Fruit fly (Drosophila melanogaster) whole organism, embryonic: ENCODE results near the gene Cdc7.
A peak's percentile ranks its signal among the peaks of the same experiment; 100 is the strongest.

ENCODE experiments used
- B-H1 ChIP-seq: fragments of 200-800 bp; sonication (Bioruptor generic); IDR thresholded peaks from 3 replicates; pipeline ENCODE4 v1.3.6; 2022; ENCODE audit warnings: missing biosample characterization, missing genetic modification characterization
- BEAF-32 ChIP-seq: fragments of 200-800 bp; sonication (Bioruptor generic); optimal IDR thresholded peaks from 3 replicates; lab custom pipeline; 2017; ENCODE audit warnings: missing biosample characterization, missing genetic modification characterization, mild to moderate bottlenecking, moderate library complexity, missing genetic modification reagents
- Bgb ChIP-seq: fragments of 200-800 bp; sonication (Bioruptor generic); IDR thresholded peaks from 2 replicates; pipeline ENCODE4 v1.3.6; 2022; ENCODE audit warnings: missing biosample characterization, missing genetic modification characterization; ENCODE audit not compliant: partially characterized antibody
- CG12104 ChIP-seq: fragments of 200-800 bp; sonication (Bioruptor generic); optimal IDR thresholded peaks from 3 replicates; lab custom pipeline; 2016; ENCODE audit warnings: missing biosample characterization, missing genetic modification characterization
- CG12155 ChIP-seq: fragments of 200-800 bp; sonication (Bioruptor generic); optimal IDR thresholded peaks from 3 replicates; lab custom pipeline; 2016; ENCODE audit warnings: missing biosample characterization, missing genetic modification characterization
- CG12299 ChIP-seq: fragments of 200-800 bp; sonication (Bioruptor generic); optimal IDR thresholded peaks from 2 replicates; lab custom pipeline; 2018; ENCODE audit warnings: missing biosample characterization, mild to moderate bottlenecking, missing genetic modification characterization
- CG14014 ChIP-seq: fragments of 200-800 bp; sonication (Bioruptor generic); IDR thresholded peaks from 2 replicates; pipeline ENCODE4 v1.3.6; 2022; ENCODE audit warnings: missing biosample characterization, missing genetic modification characterization
- CG15514 ChIP-seq: fragments of 200-800 bp; sonication (Bioruptor generic); optimal IDR thresholded peaks from 3 replicates; lab custom pipeline; 2017; ENCODE audit warnings: missing biosample characterization, missing genetic modification characterization, mild to moderate bottlenecking, moderate library complexity, missing genetic modification reagents
- CG17359 ChIP-seq: fragments of 200-800 bp; sonication (Bioruptor generic); optimal IDR thresholded peaks from 3 replicates; lab custom pipeline; 2018; ENCODE audit warnings: missing biosample characterization, mild to moderate bottlenecking, missing genetic modification characterization, moderate library complexity
- CG18599 ChIP-seq: fragments of 200-800 bp; sonication (Bioruptor generic); optimal IDR thresholded peaks from 3 replicates; lab custom pipeline; 2017; ENCODE audit warnings: missing biosample characterization, missing genetic modification characterization, mild to moderate bottlenecking, moderate library complexity, missing genetic modification reagents
- CG30431 ChIP-seq: fragments of 200-800 bp; sonication (Bioruptor generic); optimal IDR thresholded peaks from 2 replicates; lab custom pipeline; 2017; ENCODE audit warnings: missing biosample characterization, missing genetic modification characterization
- CG31388 ChIP-seq: fragments of 200-800 bp; sonication (Bioruptor generic); optimal IDR thresholded peaks from 2 replicates; lab custom pipeline; 2016; ENCODE audit warnings: missing biosample characterization, missing genetic modification characterization
- CG3407 ChIP-seq: fragments of 200-800 bp; sonication (Bioruptor generic); optimal IDR thresholded peaks from 2 replicates; lab custom pipeline; 2018; ENCODE audit warnings: missing biosample characterization, mild to moderate bottlenecking, missing genetic modification characterization
- CG4282 ChIP-seq: fragments of 200-800 bp; sonication (Bioruptor generic); optimal IDR thresholded peaks from 2 replicates; lab custom pipeline; 2016; ENCODE audit warnings: missing biosample characterization, missing genetic modification characterization
- CG4730 ChIP-seq: fragments of 200-800 bp; sonication (Bioruptor generic); IDR thresholded peaks from 2 replicates; pipeline ENCODE4 v1.3.6; 2022; ENCODE audit warnings: missing biosample characterization, missing genetic modification characterization
- CG7556 ChIP-seq: fragments of 200-800 bp; sonication (Bioruptor generic); optimal IDR thresholded peaks from 2 replicates; lab custom pipeline; 2017; ENCODE audit warnings: missing biosample characterization, mild to moderate bottlenecking, missing genetic modification characterization
- CG7745 ChIP-seq: fragments of 200-800 bp; sonication (Bioruptor generic); optimal IDR thresholded peaks from 2 replicates; lab custom pipeline; 2018; ENCODE audit warnings: missing biosample characterization, mild to moderate bottlenecking, missing genetic modification characterization, moderate library complexity
- CG7786 ChIP-seq: fragments of 200-800 bp; sonication (Bioruptor generic); optimal IDR thresholded peaks from 2 replicates; lab custom pipeline; 2016; ENCODE audit warnings: missing biosample characterization, missing genetic modification characterization
- CG7928 ChIP-seq: fragments of 200-800 bp; sonication (Bioruptor generic); optimal IDR thresholded peaks from 2 replicates; lab custom pipeline; 2017; ENCODE audit warnings: missing biosample characterization, mild to moderate bottlenecking, missing genetic modification characterization
- CG8924 ChIP-seq: fragments of 200-800 bp; optimal IDR thresholded peaks from 3 replicates; lab custom pipeline; 2019; ENCODE audit warnings: missing biosample characterization, mild to moderate bottlenecking, missing genetic modification characterization, moderate library complexity
- CrebB ChIP-seq: fragments of 200-800 bp; sonication (Bioruptor generic); optimal IDR thresholded peaks from 3 replicates; lab custom pipeline; 2018; ENCODE audit warnings: missing biosample characterization, mild to moderate bottlenecking, missing genetic modification characterization
- Dbx ChIP-seq: fragments of 200-800 bp; sonication (Bioruptor generic); IDR thresholded peaks from 3 replicates; pipeline ENCODE4 v1.3.6; 2022; ENCODE audit warnings: missing biosample characterization, missing genetic modification characterization
- Ets65A ChIP-seq: fragments of 200-800 bp; sonication (Bioruptor generic); peaks from one replicate; lab custom pipeline; 2016; ENCODE audit warnings: missing biosample characterization, missing genetic modification characterization
- Fer3 ChIP-seq: fragments of 200-800 bp; sonication (Bioruptor generic); optimal IDR thresholded peaks from 2 replicates; lab custom pipeline; 2018; ENCODE audit warnings: missing biosample characterization, mild to moderate bottlenecking, missing genetic modification characterization, moderate library complexity
- HLHmδ ChIP-seq: fragments of 200-800 bp; sonication (Bioruptor generic); optimal IDR thresholded peaks from 2 replicates; lab custom pipeline; 2018; ENCODE audit warnings: missing biosample characterization, mild to moderate bottlenecking, missing genetic modification characterization, moderate library complexity
- MESR4 ChIP-seq: fragments of 200-800 bp; sonication (Bioruptor generic); optimal IDR thresholded peaks from 2 replicates; lab custom pipeline; 2018; ENCODE audit warnings: missing biosample characterization, mild to moderate bottlenecking, missing genetic modification characterization, moderate library complexity
- PHDP ChIP-seq: fragments of 200-800 bp; sonication (Bioruptor generic); optimal IDR thresholded peaks from 3 replicates; lab custom pipeline; 2018; ENCODE audit warnings: missing biosample characterization, mild to moderate bottlenecking, missing genetic modification characterization, moderate library complexity
- Sox100B ChIP-seq: fragments of 200-800 bp; sonication (Bioruptor generic); optimal IDR thresholded peaks from 3 replicates; lab custom pipeline; 2018; ENCODE audit warnings: missing biosample characterization, mild to moderate bottlenecking, missing genetic modification characterization
- Sry-β ChIP-seq: fragments of 200-800 bp; sonication (Bioruptor generic); optimal IDR thresholded peaks from 2 replicates; lab custom pipeline; 2018; ENCODE audit warnings: missing biosample characterization, mild to moderate bottlenecking, missing genetic modification characterization, moderate library complexity
- az2 ChIP-seq: fragments of 200-800 bp; sonication (Bioruptor generic); optimal IDR thresholded peaks from 3 replicates; lab custom pipeline; 2016; ENCODE audit warnings: missing biosample characterization, missing genetic modification characterization
- chif ChIP-seq, 2 experiments: fragments of 200-800 bp; sonication (Bioruptor generic); optimal IDR thresholded peaks; 3 replicates each; lab custom pipeline; 2016; ENCODE audit warnings: missing biosample characterization in 2 of 2, missing genetic modification characterization in 2 of 2
- chn ChIP-seq: fragments of 200-800 bp; sonication (Bioruptor generic); optimal IDR thresholded peaks from 2 replicates; lab custom pipeline; 2016; ENCODE audit warnings: missing biosample characterization, missing genetic modification characterization
- ci ChIP-seq: fragments of 200-800 bp; sonication (Bioruptor generic); IDR thresholded peaks from 3 replicates; pipeline ENCODE4 v1.3.6; 2022; ENCODE audit warnings: missing biosample characterization, missing genetic modification characterization
- disco-r ChIP-seq: fragments of 200-800 bp; sonication (Bioruptor generic); optimal IDR thresholded peaks from 2 replicates; lab custom pipeline; 2016; ENCODE audit warnings: missing biosample characterization, missing genetic modification characterization
- fd96Cb ChIP-seq: fragments of 200-800 bp; sonication (Bioruptor generic); optimal IDR thresholded peaks from 2 replicates; lab custom pipeline; 2018; ENCODE audit warnings: missing biosample characterization, mild to moderate bottlenecking, missing genetic modification characterization, moderate library complexity
- gem ChIP-seq: fragments of 200-800 bp; sonication (Bioruptor generic); optimal IDR thresholded peaks from 2 replicates; lab custom pipeline; 2019; ENCODE audit warnings: missing biosample characterization, mild to moderate bottlenecking, missing genetic modification characterization, moderate library complexity
- hbn ChIP-seq: fragments of 200-800 bp; sonication (Bioruptor generic); IDR thresholded peaks from 2 replicates; pipeline ENCODE4 v1.3.6; 2022; ENCODE audit warnings: missing biosample characterization, missing genetic modification characterization; ENCODE audit not compliant: partially characterized antibody
- jigr1 ChIP-seq: fragments of 200-800 bp; sonication (Bioruptor generic); IDR thresholded peaks from 3 replicates; pipeline ENCODE4 v1.3.6; 2022; ENCODE audit warnings: missing biosample characterization, missing genetic modification characterization
- lov ChIP-seq, 2 experiments: fragments of 200-800 bp in 1 of 2; fragments of >200 bp in 1 of 2; sonication (Bioruptor generic) in 1 of 2; IDR thresholded peaks in 1 of 2; optimal IDR thresholded peaks in 1 of 2; 2 replicates in 1 of 2; 3 replicates in 1 of 2; pipeline versions ENCODE4 v1.3.6 to Lab custom; 2017 to 2022; ENCODE audit warnings: missing biosample characterization in 1 of 2, missing genetic modification characterization in 1 of 2
- mam ChIP-seq: fragments of 200-800 bp; sonication (Bioruptor generic); optimal IDR thresholded peaks from 3 replicates; lab custom pipeline; 2016; ENCODE audit warnings: missing biosample characterization, missing genetic modification characterization
- nerfin-1 ChIP-seq: fragments of 200-800 bp; sonication (Bioruptor generic); optimal IDR thresholded peaks from 3 replicates; lab custom pipeline; 2019; ENCODE audit warnings: missing biosample characterization, mild to moderate bottlenecking, missing genetic modification characterization, moderate library complexity
- peb ChIP-seq: fragments of 200-800 bp; sonication (Bioruptor generic); IDR thresholded peaks from 2 replicates; pipeline ENCODE4 v1.3.6; 2022; ENCODE audit warnings: missing biosample characterization, missing genetic modification characterization
- sc ChIP-seq, 3 experiments: fragments of >200 bp in 2 of 3; fragments of 200-800 bp in 1 of 3; sonication (Bioruptor generic) in 1 of 3; optimal IDR thresholded peaks; 2 replicates in 2 of 3; 3 replicates in 1 of 3; lab custom pipeline; 2017; ENCODE audit warnings: mild to moderate bottlenecking in 1 of 3, missing biosample characterization in 1 of 3, missing genetic modification characterization in 1 of 3, missing genetic modification reagents in 1 of 3
- sens ChIP-seq: fragments of 200-800 bp; sonication (Bioruptor generic); peaks from one replicate; lab custom pipeline; 2016; ENCODE audit warnings: missing biosample characterization, missing genetic modification characterization
- sima ChIP-seq: fragments of 200-800 bp; sonication (Bioruptor generic); optimal IDR thresholded peaks from 2 replicates; lab custom pipeline; 2016; ENCODE audit warnings: missing biosample characterization, missing genetic modification characterization
- tgo ChIP-seq: fragments of 200-800 bp; sonication (Bioruptor generic); IDR thresholded peaks from 3 replicates; pipeline ENCODE4 v1.3.6; 2022; ENCODE audit warnings: missing biosample characterization, missing genetic modification characterization
- trem ChIP-seq: fragments of 200-800 bp; optimal IDR thresholded peaks from 3 replicates; lab custom pipeline; 2019; ENCODE audit warnings: missing biosample characterization, mild to moderate bottlenecking, missing genetic modification characterization, moderate library complexity
- unc-4 ChIP-seq: fragments of 200-800 bp; sonication (Bioruptor generic); IDR thresholded peaks from 2 replicates; pipeline ENCODE4 v1.3.6; 2022; ENCODE audit warnings: missing biosample characterization, missing genetic modification characterization; ENCODE audit not compliant: partially characterized antibody
- zfh2 ChIP-seq: fragments of 200-800 bp; sonication (Bioruptor generic); optimal IDR thresholded peaks from 2 replicates; lab custom pipeline; 2016; ENCODE audit warnings: missing biosample characterization, missing genetic modification characterization

Gene Cdc7

dm6 chrX:6677826-6678489, 23.6 kb downstream of the Cdc7 start, which contains the start of gene Fum1 (continued):
- TF ChIP-seq Bgb (GFP tag; lab: Robert Waterston, UW) (peak; percentile 84), CG3407 (no peak), CG7928 (no peak), zfh2 (peak; percentile 45), CG12299 (tag; lab: Kevin White, UChicago) (peak; percentile 25), CG7745 (tag; lab: Kevin White, UChicago) (no peak), fd96Cb (tag; lab: Kevin White, UChicago) (no peak), mam (peak; percentile 23), CG4730 (GFP tag; lab: Robert Waterston, UW) (no peak), peb (GFP tag; lab: Robert Waterston, UW) (no peak), CrebB (tag; lab: Kevin White, UChicago) (no peak), CG4282 (GFP tag; lab: Kevin White, UChicago) (no peak), trem (tag; lab: Kevin White, UChicago) (peak; percentile 69), gem (tag; lab: Kevin White, UChicago) (no peak), jigr1 (GFP tag; lab: Robert Waterston, UW) (no peak), az2 (GFP tag; lab: Kevin White, UChicago) (no peak), chif (GFP tag; optimal IDR thresholded peaks at IDR 0.05; lab: Kevin White, UChicago) (no peak), CG12155 (GFP tag; lab: Kevin White, UChicago) (peak; percentile 16), sens (GFP tag; lab: Kevin White, UChicago) (peak; percentile 84), lov (optimal IDR thresholded peaks at IDR 0.05; lab: Kevin White, UChicago) (no peak), lov (GFP tag; IDR thresholded peaks at IDR 0.05; lab: Robert Waterston, UW) (no peak), CG30431 (GFP tag; lab: Kevin White, UChicago) (no peak), chn (GFP tag; lab: Kevin White, UChicago) (no peak), tgo (no peak), PHDP (tag; lab: Kevin White, UChicago) (peak; percentile 19), B-H1 (no peak), CG7556 (GFP tag; lab: Kevin White, UChicago) (no peak), CG12104 (GFP tag; lab: Kevin White, UChicago) (no peak), CG7786 (GFP tag; lab: Kevin White, UChicago) (peak; percentile 25), CG31388 (GFP tag; lab: Kevin White, UChicago) (no peak), ci (GFP tag; lab: Robert Waterston, UW) (no peak), Ets65A (GFP tag; lab: Kevin White, UChicago) (peak; percentile 61), Fer3 (tag; lab: Kevin White, UChicago) (no peak), disco-r (GFP tag; lab: Kevin White, UChicago) (no peak), Dbx (no peak), CG17359 (no peak), CG15514 (GFP tag; lab: Kevin White, UChicago) (peak; percentile 58), CG18599 (no peak), BEAF-32 (GFP tag; lab: Kevin White, UChicago) (peak; percentile 92), sima (no peak), HLHmδ (GFP tag; lab: Kevin White, UChicago) (no peak), unc-4 (GFP tag; lab: Robert Waterston, UW) (peak; percentile 94), sc (optimal IDR thresholded peaks at IDR 0.05; lab: Kevin White, UChicago) (no peak), sc (GFP tag; optimal IDR thresholded peaks at IDR 0.05; lab: Kevin White, UChicago) (no peak), Sox100B (GFP tag; lab: Kevin White, UChicago) (no peak), MESR4 (GFP tag; lab: Kevin White, UChicago) (peak; percentile 54), hbn (peak; percentile 85), Sry-β (GFP tag; lab: Kevin White, UChicago) (no peak), CG8924 (tag; lab: Kevin White, UChicago) (peak; percentile 34), CG14014 (GFP tag; lab: Robert Waterston, UW) (no peak), nerfin-1 (tag; lab: Kevin White, UChicago) (peak; percentile 9)
